Fruit fly (Drosophila melanogaster) whole organism: Measurements from ENCODE around the gene CG14269.

Source experiments
- CG8478 ChIP-seq: fragments of >200 bp; optimal IDR thresholded peaks from 2 replicates; lab custom pipeline; 2018; ENCODE audit warnings: inconsistent platforms
- psq ChIP-seq: fragments of >200 bp; optimal IDR thresholded peaks from 2 replicates; lab custom pipeline; 2017

dm6 chrX:3432928-3433327 lies 2.7 kb downstream of the CG14269 start:
- TF ChIP-seq CG8478 (lab: Kevin White, UChicago) (no peak), psq (lab: Kevin White, UChicago) (no peak)
